Fruit fly (Drosophila melanogaster) whole organism, adult: ENCODE data around the gene MFS9.

Experiments
- CG11617 ChIP-seq: fragments of 200-800 bp; sonication (Bioruptor generic); optimal IDR thresholded peaks from 2 replicates; lab custom pipeline; 2017; ENCODE audit warnings: mild to moderate bottlenecking, missing biosample characterization, missing genetic modification reagents, missing genetic modification characterization
- CG12768 ChIP-seq: fragments of 200-800 bp; sonication (Bioruptor generic); optimal IDR thresholded peaks from 2 replicates; lab custom pipeline; 2017; ENCODE audit warnings: missing biosample characterization, missing genetic modification characterization, mild to moderate bottlenecking, moderate library complexity, missing genetic modification reagents
- CG14711 ChIP-seq: fragments of 200-800 bp; sonication (Bioruptor generic); optimal IDR thresholded peaks from 2 replicates; lab custom pipeline; 2018; ENCODE audit warnings: missing biosample characterization, mild to moderate bottlenecking, missing genetic modification characterization, moderate library complexity
- CG1620 ChIP-seq: fragments of 200-800 bp; sonication (Bioruptor generic); optimal IDR thresholded peaks from 2 replicates; lab custom pipeline; 2016; ENCODE audit warnings: missing biosample characterization, missing genetic modification characterization
- CG33017 ChIP-seq: fragments of 200-800 bp; sonication (Bioruptor generic); optimal IDR thresholded peaks from 2 replicates; lab custom pipeline; 2018; ENCODE audit warnings: missing biosample characterization, mild to moderate bottlenecking, missing genetic modification characterization, moderate library complexity
- CG5204 ChIP-seq: fragments of 200-800 bp; sonication (Bioruptor generic); optimal IDR thresholded peaks from 2 replicates; lab custom pipeline; 2016; ENCODE audit warnings: missing biosample characterization, missing genetic modification characterization
- CG7045 ChIP-seq: fragments of 200-800 bp; sonication (Bioruptor generic); optimal IDR thresholded peaks from 2 replicates; lab custom pipeline; 2017; ENCODE audit warnings: missing biosample characterization, mild to moderate bottlenecking, missing genetic modification characterization
- CG7101 ChIP-seq: fragments of 200-800 bp; sonication (Bioruptor generic); optimal IDR thresholded peaks from 2 replicates; lab custom pipeline; 2018; ENCODE audit warnings: missing biosample characterization, mild to moderate bottlenecking, missing genetic modification characterization, moderate library complexity
- Clk ChIP-seq: fragments of 200-800 bp; sonication (Bioruptor generic); optimal IDR thresholded peaks from 2 replicates; lab custom pipeline; 2017; ENCODE audit warnings: missing biosample characterization, missing genetic modification characterization
- Crg-1 ChIP-seq: fragments of 200-800 bp; sonication (Bioruptor generic); optimal IDR thresholded peaks from 2 replicates; lab custom pipeline; 2016; ENCODE audit warnings: missing biosample characterization, missing genetic modification characterization
- Hr96 ChIP-seq: fragments of 200-800 bp; sonication (Bioruptor generic); optimal IDR thresholded peaks from 2 replicates; lab custom pipeline; 2016; ENCODE audit warnings: missing biosample characterization, missing genetic modification characterization
- Mnt ChIP-seq: fragments of 200-800 bp; sonication (Bioruptor generic); optimal IDR thresholded peaks from 2 replicates; lab custom pipeline; 2016; ENCODE audit warnings: missing biosample characterization, mild to moderate bottlenecking, missing genetic modification characterization
- bab1 ChIP-seq: fragments of 200-800 bp; sonication (Bioruptor generic); optimal IDR thresholded peaks from 3 replicates; lab custom pipeline; 2019; ENCODE audit warnings: missing biosample characterization, mild to moderate bottlenecking, missing genetic modification characterization, moderate library complexity
- cic ChIP-seq: fragments of 200-800 bp; sonication (Bioruptor generic); optimal IDR thresholded peaks from 2 replicates; lab custom pipeline; 2017; ENCODE audit warnings: missing biosample characterization, mild to moderate bottlenecking, missing genetic modification characterization, moderate library complexity
- cnc ChIP-seq, 2 experiments: fragments of >200 bp; optimal IDR thresholded peaks; 2 replicates each; lab custom pipeline; 2017
- kay ChIP-seq: fragments of 200-800 bp; sonication (Bioruptor generic); peaks from one replicate; lab custom pipeline; 2016; ENCODE audit warnings: missing biosample characterization, missing genetic modification characterization, borderline replicate concordance
- ovo ChIP-seq: fragments of 200-800 bp; sonication (Bioruptor generic); optimal IDR thresholded peaks from 2 replicates; lab custom pipeline; 2016; ENCODE audit warnings: missing biosample characterization, missing genetic modification characterization
- pad ChIP-seq: fragments of 200-800 bp; sonication (Bioruptor generic); optimal IDR thresholded peaks from 3 replicates; lab custom pipeline; 2017; ENCODE audit warnings: missing biosample characterization, missing genetic modification characterization, mild to moderate bottlenecking, moderate library complexity, missing genetic modification reagents
- tj ChIP-seq: fragments of 200-800 bp; sonication (Bioruptor generic); optimal IDR thresholded peaks from 3 replicates; lab custom pipeline; 2017; ENCODE audit warnings: missing biosample characterization, mild to moderate bottlenecking, missing genetic modification characterization, moderate library complexity
- toe ChIP-seq: fragments of 200-800 bp; sonication (Bioruptor generic); optimal IDR thresholded peaks from 2 replicates; lab custom pipeline; 2016; ENCODE audit warnings: missing biosample characterization, missing genetic modification characterization

Gene MFS9

dm6 chr3R:20501910-20502309 is 10.4 kb downstream of the MFS9 start, which contains the start of gene CG46441:
CG46441 (minus strand) TSS chr3R:20502010.
- TF ChIP-seq Clk: no peak
- no peak for TF ChIP-seq Hr96 (GFP tag; lab: Kevin White, UChicago)

DNA sequence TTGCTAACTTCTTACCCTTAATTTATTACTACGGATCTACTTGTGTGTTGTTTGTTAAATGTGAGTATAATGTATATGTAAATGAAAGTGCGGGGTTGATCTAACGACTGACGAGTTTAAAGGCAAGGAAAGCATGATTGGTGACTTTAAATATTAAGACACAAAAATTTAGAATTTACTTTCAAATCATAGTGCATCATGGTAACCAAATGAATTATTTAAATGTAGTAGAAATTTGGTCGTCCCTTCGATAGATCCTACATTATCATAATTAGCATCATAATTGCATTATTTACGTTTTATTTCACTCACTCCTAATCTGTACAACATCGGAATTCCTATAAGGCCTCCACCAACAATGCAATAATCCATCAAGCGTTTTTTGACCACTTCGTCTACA is 10.9 kb downstream of the MFS9 start, which contains the start of gene Dic2:
Gene Dic2 (minus strand): TSS at position 101 of the 400 bp plus-strand sequence.
- TF ChIP-seq tj (GFP tag; lab: Kevin White, UChicago) (no peak), CG14711 (tag; lab: Kevin White, UChicago) (no peak), toe (GFP tag; lab: Kevin White, UChicago) (no peak), pad (no peak), kay (no peak), Hr96 (GFP tag; lab: Kevin White, UChicago) (no peak), Clk (no peak)

DNA sequence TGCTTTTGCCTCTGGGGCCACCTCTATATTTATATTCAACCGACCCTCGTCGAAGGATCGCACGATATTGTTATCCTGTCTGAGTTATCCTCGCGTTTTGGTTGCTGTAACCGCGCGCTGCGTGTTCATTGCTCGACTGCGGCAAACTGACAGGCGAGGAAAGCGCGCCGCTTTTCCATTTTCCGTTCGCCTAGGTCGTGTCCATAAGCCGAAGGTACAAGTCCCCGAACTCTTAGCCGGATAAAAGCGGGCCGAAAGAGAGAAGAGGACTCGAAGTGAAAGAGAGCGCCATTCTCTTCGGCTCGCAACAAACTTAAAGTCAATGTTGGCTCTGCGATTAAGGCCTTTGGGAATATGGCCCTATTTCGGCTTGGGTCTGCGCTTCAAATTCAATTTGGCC is 27.8 kb downstream of the MFS9 start, which contains the start of gene Gfrl:
Gene Gfrl (minus strand): TSS at position 148 of the 400 bp plus-strand sequence.
- no peak for TF ChIP-seq CG12768 (GFP tag; lab: Kevin White, UChicago)
- TF ChIP-seq CG7045 (GFP tag; lab: Kevin White, UChicago): no peak
- no peak for TF ChIP-seq Hr96 (GFP tag; lab: Kevin White, UChicago)

DNA sequence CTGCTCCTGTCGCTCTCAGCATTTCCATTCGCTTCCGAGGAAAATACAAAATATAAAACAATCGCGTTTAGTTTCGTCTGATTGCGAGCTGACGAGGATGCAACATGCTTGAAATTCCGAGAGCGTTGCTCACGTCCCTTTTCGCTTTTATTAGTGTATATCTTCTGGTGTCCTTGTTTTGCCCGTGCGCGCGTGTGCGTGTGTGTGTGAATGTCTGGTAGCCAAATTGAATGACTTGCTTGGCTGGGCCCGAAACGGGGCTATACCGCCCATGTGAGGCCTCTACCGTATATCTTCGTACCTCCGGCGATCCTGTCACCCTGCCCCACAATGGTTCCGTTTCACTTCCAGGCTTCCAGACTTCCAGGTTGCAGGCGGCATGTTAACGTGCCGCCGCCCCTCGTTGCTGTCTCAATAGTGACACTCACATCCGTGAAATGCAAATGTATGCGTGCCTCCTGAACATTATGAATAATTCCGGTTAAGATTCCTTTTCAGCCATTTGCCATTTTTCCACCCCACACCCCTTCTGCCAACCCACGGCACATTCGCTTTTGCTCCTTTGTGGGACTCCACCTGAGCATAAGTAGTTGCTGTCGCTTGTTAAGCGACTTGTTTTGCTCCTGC is 39.4 kb downstream of the MFS9 start:
- TF ChIP-seq CG7101 (no peak), Crg-1 (GFP tag; lab: Kevin White, UChicago) (no peak), ovo (GFP tag; lab: Kevin White, UChicago) (no peak), CG7045 (GFP tag; lab: Kevin White, UChicago) (no peak), Mnt (GFP tag; lab: Kevin White, UChicago) (no peak), CG5204 (GFP tag; lab: Kevin White, UChicago) (no peak), pad (no peak), Clk (no peak), CG11617 (GFP tag; lab: Kevin White, UChicago) (no peak), CG1620 (GFP tag; lab: Kevin White, UChicago) (no peak), Hr96 (GFP tag; lab: Kevin White, UChicago) (no peak), CG12768 (GFP tag; lab: Kevin White, UChicago) (no peak), cic (no peak), cnc (optimal IDR thresholded peaks at IDR 0.05; lab: Kevin White, UChicago) (no peak), kay (no peak), CG14711 (tag; lab: Kevin White, UChicago) (no peak), toe (GFP tag; lab: Kevin White, UChicago) (no peak), tj (GFP tag; lab: Kevin White, UChicago) (no peak), CG33017 (tag; lab: Kevin White, UChicago) (no peak), bab1 (GFP tag; lab: Kevin White, UChicago) (no peak)

- no peak for TF ChIP-seq bab1 (GFP tag; lab: Kevin White, UChicago)
- no peak for TF ChIP-seq CG7045 (GFP tag; lab: Kevin White, UChicago)
- no peak for TF ChIP-seq Mnt (GFP tag; lab: Kevin White, UChicago)
- TF ChIP-seq CG11617 (GFP tag; lab: Kevin White, UChicago): no peak
Measured at dm6 chr3R:20464267-20464768, 48.0 kb downstream of the MFS9 start.
